Fruit fly (Drosophila melanogaster) whole organism, embryonic: ENCODE data around the gene prd1.
A peak's percentile ranks its signal among the peaks of the same experiment; 100 is the strongest.

ENCODE experiments used
- CG11560 ChIP-seq: fragments of 200-800 bp; sonication (Bioruptor generic); IDR thresholded peaks from 3 replicates; pipeline ENCODE4 v1.3.6; 2022; ENCODE audit warnings: missing biosample characterization, missing genetic modification characterization
- CG11723 ChIP-seq: fragments of 200-800 bp; sonication (Bioruptor generic); optimal IDR thresholded peaks from 2 replicates; lab custom pipeline; 2017; ENCODE audit warnings: missing biosample characterization, mild to moderate bottlenecking, missing genetic modification characterization
- CG12744 ChIP-seq: fragments of 200-800 bp; sonication (Bioruptor generic); optimal IDR thresholded peaks from 2 replicates; lab custom pipeline; 2016; ENCODE audit warnings: missing biosample characterization, missing genetic modification characterization
- CG12942 ChIP-seq: fragments of 200-800 bp; sonication (Bioruptor generic); optimal IDR thresholded peaks from 3 replicates; lab custom pipeline; 2016; ENCODE audit warnings: missing biosample characterization, missing genetic modification characterization
- CG13624 ChIP-seq: fragments of 200-800 bp; sonication (Bioruptor generic); optimal IDR thresholded peaks from 2 replicates; lab custom pipeline; 2016; ENCODE audit warnings: missing biosample characterization, missing genetic modification characterization
- CG13775 ChIP-seq: fragments of 200-800 bp; sonication (Bioruptor generic); optimal IDR thresholded peaks from 3 replicates; lab custom pipeline; 2017; ENCODE audit warnings: missing biosample characterization, mild to moderate bottlenecking, missing genetic modification characterization
- CG14710 ChIP-seq: fragments of 200-800 bp; sonication (Bioruptor generic); optimal IDR thresholded peaks from 3 replicates; lab custom pipeline; 2019; ENCODE audit warnings: missing biosample characterization, mild to moderate bottlenecking, missing genetic modification characterization, moderate library complexity
- CG14860 ChIP-seq: fragments of 200-800 bp; sonication (Bioruptor generic); IDR thresholded peaks from 3 replicates; pipeline ENCODE4 v1.3.6; 2022; ENCODE audit warnings: missing biosample characterization, missing genetic modification characterization; ENCODE audit not compliant: partially characterized antibody
- CG15011 ChIP-seq: fragments of 200-800 bp; sonication (Bioruptor generic); optimal IDR thresholded peaks from 3 replicates; lab custom pipeline; 2018; ENCODE audit warnings: missing biosample characterization, mild to moderate bottlenecking, missing genetic modification characterization
- CG15073 ChIP-seq: fragments of 200-800 bp; sonication (Bioruptor generic); optimal IDR thresholded peaks from 2 replicates; lab custom pipeline; 2016; ENCODE audit warnings: missing biosample characterization, missing genetic modification characterization
- CG1647 ChIP-seq: fragments of 200-800 bp; sonication (Bioruptor generic); optimal IDR thresholded peaks from 3 replicates; lab custom pipeline; 2016; ENCODE audit warnings: missing biosample characterization, missing genetic modification characterization
- CG16779 ChIP-seq: fragments of 200-800 bp; sonication (Bioruptor generic); IDR thresholded peaks from 2 replicates; pipeline ENCODE4 v1.3.6; 2022; ENCODE audit warnings: missing biosample characterization, missing genetic modification characterization
- CG18476 ChIP-seq: fragments of 200-800 bp; sonication (Bioruptor generic); optimal IDR thresholded peaks from 2 replicates; lab custom pipeline; 2016; ENCODE audit warnings: missing biosample characterization, mild to moderate bottlenecking, missing genetic modification characterization
- CG2678 ChIP-seq: fragments of 200-800 bp; sonication (Bioruptor generic); optimal IDR thresholded peaks from 3 replicates; lab custom pipeline; 2019; ENCODE audit warnings: missing biosample characterization, mild to moderate bottlenecking, missing genetic modification characterization, moderate library complexity
- CG2712 ChIP-seq: fragments of 200-800 bp; optimal IDR thresholded peaks from 3 replicates; lab custom pipeline; 2019; ENCODE audit warnings: missing biosample characterization, mild to moderate bottlenecking, missing genetic modification characterization, moderate library complexity
- CG31441 ChIP-seq: fragments of 200-800 bp; sonication (Bioruptor generic); IDR thresholded peaks from 2 replicates; pipeline ENCODE4 v1.3.6; 2022; ENCODE audit warnings: missing biosample characterization, missing genetic modification characterization
- CG34422 ChIP-seq: fragments of 200-800 bp; sonication (Bioruptor generic); IDR thresholded peaks from 3 replicates; pipeline ENCODE4 v1.3.6; 2022; ENCODE audit warnings: missing biosample characterization, missing genetic modification characterization
- CG42726 ChIP-seq: fragments of 200-800 bp; sonication (Bioruptor generic); IDR thresholded peaks from 2 replicates; pipeline ENCODE4 v1.3.6; 2022; ENCODE audit warnings: missing biosample characterization, missing genetic modification characterization; ENCODE audit not compliant: partially characterized antibody
- CG4617 ChIP-seq: fragments of 200-800 bp; sonication (Bioruptor generic); optimal IDR thresholded peaks from 3 replicates; lab custom pipeline; 2016; ENCODE audit warnings: missing biosample characterization, missing genetic modification characterization, borderline replicate concordance
- CG4707 ChIP-seq: fragments of 200-800 bp; sonication (Bioruptor generic); optimal IDR thresholded peaks from 2 replicates; lab custom pipeline; 2018; ENCODE audit warnings: missing biosample characterization, mild to moderate bottlenecking, missing genetic modification characterization, moderate library complexity
- CG6791 ChIP-seq: fragments of 200-800 bp; sonication (Bioruptor generic); IDR thresholded peaks from 3 replicates; pipeline ENCODE4 v1.3.6; 2022; ENCODE audit warnings: missing biosample characterization, missing genetic modification characterization; ENCODE audit not compliant: partially characterized antibody
- CG7357 ChIP-seq: fragments of 200-800 bp; sonication (Bioruptor generic); IDR thresholded peaks from 3 replicates; pipeline ENCODE4 v1.3.6; 2022; ENCODE audit warnings: missing biosample characterization, missing genetic modification characterization
- CG8281 ChIP-seq: fragments of 200-800 bp; sonication (Bioruptor generic); optimal IDR thresholded peaks from 2 replicates; lab custom pipeline; 2018; ENCODE audit warnings: missing biosample characterization, mild to moderate bottlenecking, missing genetic modification characterization, moderate library complexity
- CG8944 ChIP-seq: fragments of 200-800 bp; sonication (Bioruptor generic); optimal IDR thresholded peaks from 3 replicates; lab custom pipeline; 2016; ENCODE audit warnings: missing biosample characterization, missing genetic modification characterization
- H15 ChIP-seq: fragments of 200-800 bp; sonication (Bioruptor generic); IDR thresholded peaks from 3 replicates; pipeline ENCODE4 v1.3.6; 2022; ENCODE audit warnings: missing biosample characterization, missing genetic modification characterization
- HmgD ChIP-seq: fragments of 200-800 bp; sonication (Bioruptor generic); optimal IDR thresholded peaks from 3 replicates; lab custom pipeline; 2016; ENCODE audit warnings: missing biosample characterization, missing genetic modification characterization
- MTF-1 ChIP-seq: fragments of 200-800 bp; sonication (Bioruptor generic); optimal IDR thresholded peaks from 2 replicates; lab custom pipeline; 2018; ENCODE audit warnings: missing biosample characterization, mild to moderate bottlenecking, missing genetic modification characterization, borderline replicate concordance
- NFAT ChIP-seq: fragments of 200-800 bp; sonication (Bioruptor generic); IDR thresholded peaks from 2 replicates; pipeline ENCODE4 v1.3.6; 2022; ENCODE audit warnings: missing biosample characterization, missing genetic modification characterization
- Nf-YC ChIP-seq: fragments of 200-800 bp; optimal IDR thresholded peaks from 3 replicates; lab custom pipeline; 2019; ENCODE audit warnings: missing biosample characterization, mild to moderate bottlenecking, missing genetic modification characterization, moderate library complexity
- Rx ChIP-seq: fragments of 200-800 bp; sonication (Bioruptor generic); IDR thresholded peaks from 2 replicates; pipeline ENCODE4 v1.3.6; 2022; ENCODE audit warnings: missing biosample characterization, missing genetic modification characterization
- Sin3A ChIP-seq: fragments of >200 bp; optimal IDR thresholded peaks from 2 replicates; lab custom pipeline; 2018
- Sry-δ ChIP-seq: fragments of 200-800 bp; sonication (Bioruptor generic); optimal IDR thresholded peaks from 2 replicates; lab custom pipeline; 2016; ENCODE audit warnings: missing biosample characterization, missing genetic modification characterization
- ac ChIP-seq: fragments of 200-800 bp; sonication (Bioruptor generic); optimal IDR thresholded peaks from 3 replicates; lab custom pipeline; 2017; ENCODE audit warnings: missing biosample characterization, mild to moderate bottlenecking, missing genetic modification characterization
- bcd ChIP-seq: fragments of 200-800 bp; sonication (Bioruptor generic); optimal IDR thresholded peaks from 2 replicates; lab custom pipeline; 2017; ENCODE audit warnings: missing biosample characterization, mild to moderate bottlenecking, missing genetic modification characterization
- btn ChIP-seq: fragments of 200-800 bp; sonication (Bioruptor generic); optimal IDR thresholded peaks from 2 replicates; lab custom pipeline; 2016; ENCODE audit warnings: missing biosample characterization, missing genetic modification characterization
- disco-r ChIP-seq: fragments of 200-800 bp; sonication (Bioruptor generic); optimal IDR thresholded peaks from 2 replicates; lab custom pipeline; 2016; ENCODE audit warnings: missing biosample characterization, missing genetic modification characterization
- dysf ChIP-seq: fragments of 200-800 bp; sonication (Bioruptor generic); IDR thresholded peaks from 3 replicates; pipeline ENCODE4 v1.3.6; 2022; ENCODE audit warnings: missing biosample characterization, missing genetic modification characterization
- hkb ChIP-seq, 2 experiments: fragments of 200-800 bp in 1 of 2; fragments of >200 bp in 1 of 2; sonication (Bioruptor generic) in 1 of 2; IDR thresholded peaks in 1 of 2; optimal IDR thresholded peaks in 1 of 2; 2 replicates each; pipeline versions ENCODE4 v1.3.6 to Lab custom; 2017 to 2022; ENCODE audit warnings: missing biosample characterization in 1 of 2, missing genetic modification characterization in 1 of 2
- lbe ChIP-seq: fragments of 200-800 bp; sonication (Bioruptor generic); optimal IDR thresholded peaks from 2 replicates; lab custom pipeline; 2016; ENCODE audit warnings: missing biosample characterization, mild to moderate bottlenecking, missing genetic modification characterization
- nerfin-1 ChIP-seq: fragments of 200-800 bp; sonication (Bioruptor generic); optimal IDR thresholded peaks from 3 replicates; lab custom pipeline; 2019; ENCODE audit warnings: missing biosample characterization, mild to moderate bottlenecking, missing genetic modification characterization, moderate library complexity
- odd ChIP-seq: fragments of 200-800 bp; sonication (Bioruptor generic); optimal IDR thresholded peaks from 2 replicates; lab custom pipeline; 2017; ENCODE audit warnings: missing biosample characterization, mild to moderate bottlenecking, missing genetic modification characterization
- p53 ChIP-seq: fragments of 200-800 bp; sonication (Bioruptor generic); optimal IDR thresholded peaks from 2 replicates; lab custom pipeline; 2016; ENCODE audit warnings: missing biosample characterization, missing genetic modification characterization
- pb ChIP-seq: fragments of 200-800 bp; sonication (Bioruptor generic); optimal IDR thresholded peaks from 3 replicates; lab custom pipeline; 2016; ENCODE audit warnings: missing biosample characterization, missing genetic modification characterization
- pros ChIP-seq: fragments of 200-800 bp; sonication (Bioruptor generic); optimal IDR thresholded peaks from 3 replicates; lab custom pipeline; 2019; ENCODE audit warnings: missing biosample characterization, mild to moderate bottlenecking, missing genetic modification characterization, moderate library complexity
- run ChIP-seq: fragments of 200-800 bp; sonication (Bioruptor generic); optimal IDR thresholded peaks from 3 replicates; lab custom pipeline; 2018; ENCODE audit warnings: missing biosample characterization, mild to moderate bottlenecking, missing genetic modification characterization
- salm ChIP-seq: fragments of 200-800 bp; sonication (Bioruptor generic); optimal IDR thresholded peaks from 2 replicates; lab custom pipeline; 2018; ENCODE audit warnings: missing biosample characterization, mild to moderate bottlenecking, missing genetic modification characterization
- sens-2 ChIP-seq: fragments of 200-800 bp; sonication (Bioruptor generic); IDR thresholded peaks from 2 replicates; pipeline ENCODE4 v1.3.6; 2022; ENCODE audit warnings: missing biosample characterization, missing genetic modification characterization
- seq ChIP-seq: fragments of 200-800 bp; sonication (Bioruptor generic); IDR thresholded peaks from 2 replicates; pipeline ENCODE4 v1.3.6; 2022; ENCODE audit warnings: missing biosample characterization, missing genetic modification characterization
- slou ChIP-seq: fragments of 200-800 bp; sonication (Bioruptor generic); optimal IDR thresholded peaks from 3 replicates; lab custom pipeline; 2016; ENCODE audit warnings: missing biosample characterization, missing genetic modification characterization

The prd1 gene

dm6 chr3R:11749297-11750293, 37.2 kb downstream of the prd1 start, which contains the start of gene CG6923 (continued):
- TF ChIP-seq CG6791 (GFP tag; lab: Robert Waterston, UW) = peak; percentile 92
- TF ChIP-seq bcd = no peak
- TF ChIP-seq CG2712 (tag; lab: Kevin White, UChicago) = no peak
- no peak for TF ChIP-seq CG2678 (tag; lab: Kevin White, UChicago)
- no peak for TF ChIP-seq CG8281
- TF ChIP-seq CG4617 (GFP tag; lab: Kevin White, UChicago) = peak; percentile 51
- no peak for TF ChIP-seq p53 (GFP tag; lab: Kevin White, UChicago)
- TF ChIP-seq CG16779 (GFP tag; lab: Robert Waterston, UW) = no peak
- no peak for TF ChIP-seq CG11560 (tag; lab: Robert Waterston, UW)
- peak; percentile 79 for TF ChIP-seq CG14860 (GFP tag; lab: Robert Waterston, UW)
- no peak for TF ChIP-seq NFAT (GFP tag; lab: Robert Waterston, UW)
- peak; percentile 61; the same call in 1 of the 2 replicates for TF ChIP-seq CG42726 (GFP tag; lab: Robert Waterston, UW)
- TF ChIP-seq CG12744 (GFP tag; lab: Kevin White, UChicago) = no peak
- no peak for TF ChIP-seq CG34422 (GFP tag; lab: Robert Waterston, UW)
- no peak for TF ChIP-seq pb (GFP tag; lab: Kevin White, UChicago)
- no peak for TF ChIP-seq CG8944
- TF ChIP-seq slou (GFP tag; lab: Kevin White, UChicago) = no peak
- TF ChIP-seq HmgD (GFP tag; lab: Kevin White, UChicago) = no peak
- TF ChIP-seq odd (GFP tag; lab: Kevin White, UChicago) = no peak
- TF ChIP-seq H15 (GFP tag; lab: Robert Waterston, UW) = no peak
- TF ChIP-seq nerfin-1 (tag; lab: Kevin White, UChicago) = no peak
- TF ChIP-seq salm = no peak
- TF ChIP-seq MTF-1 (GFP tag; lab: Kevin White, UChicago) = no peak
- no peak for TF ChIP-seq CG15011 (GFP tag; lab: Kevin White, UChicago)
- TF ChIP-seq Rx (GFP tag; lab: Robert Waterston, UW) = no peak
- TF ChIP-seq CG11723 (GFP tag; lab: Kevin White, UChicago) = no peak
- TF ChIP-seq CG7357 (GFP tag; lab: Robert Waterston, UW) = no peak
- TF ChIP-seq run = no peak
- no peak for TF ChIP-seq lbe (GFP tag; lab: Kevin White, UChicago)
- no peak for TF ChIP-seq CG31441 (GFP tag; lab: Robert Waterston, UW)
- peak; percentile 31 for TF ChIP-seq CG13775
- TF ChIP-seq Sry-δ = peak; percentile 84
- TF ChIP-seq btn (GFP tag; lab: Kevin White, UChicago) = no peak
- TF ChIP-seq dysf (GFP tag; lab: Robert Waterston, UW) = no peak
- TF ChIP-seq CG1647 = no peak
- TF ChIP-seq sens-2 = no peak
- no peak for TF ChIP-seq hkb (optimal IDR thresholded peaks at IDR 0.05; lab: Kevin White, UChicago)
- TF ChIP-seq hkb (GFP tag; IDR thresholded peaks at IDR 0.05; lab: Robert Waterston, UW) = no peak
- peak; percentile 90 for TF ChIP-seq Nf-YC (tag; lab: Kevin White, UChicago)
- no peak for TF ChIP-seq pros (GFP tag; lab: Kevin White, UChicago)
- no peak for TF ChIP-seq disco-r (GFP tag; lab: Kevin White, UChicago)
- no peak for TF ChIP-seq CG18476 (GFP tag; lab: Kevin White, UChicago)
- no peak for TF ChIP-seq CG15073 (GFP tag; lab: Kevin White, UChicago)
- no peak for TF ChIP-seq seq (GFP tag; lab: Robert Waterston, UW)
- TF ChIP-seq ac (GFP tag; lab: Kevin White, UChicago) = no peak
- TF ChIP-seq CG14710 (tag; lab: Kevin White, UChicago) = peak; percentile 21
- TF ChIP-seq CG4707 (GFP tag; lab: Kevin White, UChicago) = no peak
- no peak for TF ChIP-seq CG13624 (GFP tag; lab: Kevin White, UChicago)
- TF ChIP-seq CG12942 (GFP tag; lab: Kevin White, UChicago) = no peak
- peak; percentile 66 for TF ChIP-seq Sin3A (lab: Kevin White, UChicago)
